Worm (Caenorhabditis elegans): ENCODE measurements around the gene C27D6.1.
A peak's percentile ranks its signal among the peaks of the same experiment; 100 is the strongest.

C27D6.1 gene

ce11 chrII:5178609-5179008 lies 6.1 kb downstream of the C27D6.1 start:
- no peak for TF ChIP-seq ceh-9 (tag; optimal IDR thresholded peaks at IDR 0.05)
- no peak for TF ChIP-seq pqm-1 (tag; optimal IDR thresholded peaks at IDR 0.05)
- no peak for TF ChIP-seq ceh-16 (tag; optimal IDR thresholded peaks at IDR 0.05)
- no peak for TF ChIP-seq ceh-82 (tag; optimal IDR thresholded peaks at IDR 0.05)
- no peak for TF ChIP-seq zag-1 (tag; optimal IDR thresholded peaks at IDR 0.05)
- no peak for TF ChIP-seq nhr-25 (tag; optimal IDR thresholded peaks at IDR 0.05)
- TF ChIP-seq ama-1 (optimal IDR thresholded peaks at IDR 0.05): peak; percentile 23
- no peak for TF ChIP-seq skn-1 (tag; optimal IDR thresholded peaks at IDR 0.05)
- TF ChIP-seq ztf-11 (tag; optimal IDR thresholded peaks at IDR 0.05): no peak
- TF ChIP-seq elt-2 (tag; optimal IDR thresholded peaks at IDR 0.05): peak; percentile 28
- TF ChIP-seq nfya-1 (tag; optimal IDR thresholded peaks at IDR 0.05; ENCODE audit: insufficient read depth): no peak
- no peak for TF ChIP-seq egl-5 (tag; optimal IDR thresholded peaks at IDR 0.05)
- TF ChIP-seq elt-1 (tag; optimal IDR thresholded peaks at IDR 0.05): no peak
- peak; percentile 36 for TF ChIP-seq nhr-43 (tag; optimal IDR thresholded peaks at IDR 0.05; ENCODE audit: poor library complexity, severe bottlenecking)
- TF ChIP-seq unc-39 (tag; optimal IDR thresholded peaks at IDR 0.05): no peak
- TF ChIP-seq pha-4 (tag; optimal IDR thresholded peaks at IDR 0.05): no peak
- TF ChIP-seq jun-1 (tag; optimal IDR thresholded peaks at IDR 0.05): no peak

- TF ChIP-seq fkh-2 (tag; optimal IDR thresholded peaks at IDR 0.05) (no peak), mml-1 (tag; optimal IDR thresholded peaks at IDR 0.05) (no peak), elt-1 (tag; optimal IDR thresholded peaks at IDR 0.05) (no peak), ama-1 (optimal IDR thresholded peaks at IDR 0.05) (peak; percentile 48), aly-2 (tag; optimal IDR thresholded peaks at IDR 0.05) (no peak), nhr-23 (tag; optimal IDR thresholded peaks at IDR 0.05) (no peak), zag-1 (tag; optimal IDR thresholded peaks at IDR 0.05) (no peak)
These were observed 7.7 kb downstream of the C27D6.1 start for ce11 chrII:5180272-5180671.

- TF ChIP-seq fkh-2 (tag; optimal IDR thresholded peaks at IDR 0.05) (no peak), nhr-76 (tag; optimal IDR thresholded peaks at IDR 0.05) (peak; percentile 34), unc-39 (tag; optimal IDR thresholded peaks at IDR 0.05) (no peak), lin-15B (tag; optimal IDR thresholded peaks at IDR 0.05) (peak; percentile 37), elt-1 (tag; optimal IDR thresholded peaks at IDR 0.05) (peak; percentile 52), hmg-11 (tag; optimal IDR thresholded peaks at IDR 0.05) (peak; percentile 49), nfya-1 (tag; optimal IDR thresholded peaks at IDR 0.05; ENCODE audit: insufficient read depth) (peak; percentile 73), egl-5 (tag; optimal IDR thresholded peaks at IDR 0.05) (peak; percentile 63), fkh-10 (GFP tag; optimal IDR thresholded peaks at IDR 0.05) (peak; percentile 40), nhr-25 (tag; optimal IDR thresholded peaks at IDR 0.05) (peak; percentile 56), lsy-12 (tag; optimal IDR thresholded peaks at IDR 0.05) (peak; percentile 56), sea-2 (GFP tag; optimal IDR thresholded peaks at IDR 0.05) (no peak), skn-1 (tag; optimal IDR thresholded peaks at IDR 0.05) (no peak), daf-12 (tag; optimal IDR thresholded peaks at IDR 0.05) (no peak), ceh-16 (tag; optimal IDR thresholded peaks at IDR 0.05) (no peak), nhr-23 (tag; optimal IDR thresholded peaks at IDR 0.05) (peak; percentile 49), ceh-28 (tag; optimal IDR thresholded peaks at IDR 0.05) (peak; percentile 38), ceh-9 (tag; optimal IDR thresholded peaks at IDR 0.05) (no peak), tbx-2 (tag; optimal IDR thresholded peaks at IDR 0.05) (peak; percentile 71), pha-4 (tag; optimal IDR thresholded peaks at IDR 0.05) (peak; percentile 28), ceh-82 (tag; optimal IDR thresholded peaks at IDR 0.05) (no peak), nhr-77 (tag; optimal IDR thresholded peaks at IDR 0.05) (no peak), jun-1 (tag; optimal IDR thresholded peaks at IDR 0.05) (peak; percentile 59), mdl-1 (tag; optimal IDR thresholded peaks at IDR 0.05) (peak; percentile 62), unc-62 (GFP tag; optimal IDR thresholded peaks at IDR 0.05) (peak; percentile 60), lin-39 (tag; optimal IDR thresholded peaks at IDR 0.05) (peak; percentile 71), snpc-4 (tag; optimal IDR thresholded peaks at IDR 0.05) (peak; percentile 37), ztf-4 (tag; optimal IDR thresholded peaks at IDR 0.05) (peak; percentile 46), elt-2 (tag; optimal IDR thresholded peaks at IDR 0.05) (peak; percentile 61), nhr-12 (tag; optimal IDR thresholded peaks at IDR 0.05) (no peak), nhr-43 (tag; optimal IDR thresholded peaks at IDR 0.05; ENCODE audit: poor library complexity, severe bottlenecking) (peak; percentile 63), nhr-67 (tag; optimal IDR thresholded peaks at IDR 0.05) (no peak)
These were observed 8.9 kb downstream of the C27D6.1 start for ce11 chrII:5181497-5181896.

- TF ChIP-seq elt-1 (tag; optimal IDR thresholded peaks at IDR 0.05) (peak; percentile 15), nfya-1 (tag; optimal IDR thresholded peaks at IDR 0.05; ENCODE audit: insufficient read depth) (peak; percentile 71), ceh-28 (tag; optimal IDR thresholded peaks at IDR 0.05) (peak; percentile 11), ztf-11 (tag; optimal IDR thresholded peaks at IDR 0.05) (no peak), elt-2 (tag; optimal IDR thresholded peaks at IDR 0.05) (peak; percentile 99), nhr-28 (tag; optimal IDR thresholded peaks at IDR 0.05) (no peak), skn-1 (tag; optimal IDR thresholded peaks at IDR 0.05) (peak; percentile 75), fkh-2 (tag; optimal IDR thresholded peaks at IDR 0.05) (no peak), lin-39 (tag; optimal IDR thresholded peaks at IDR 0.05) (peak; percentile 30), tbx-2 (tag; optimal IDR thresholded peaks at IDR 0.05) (no peak), pqm-1 (tag; optimal IDR thresholded peaks at IDR 0.05) (peak; percentile 89), pha-4 (tag; optimal IDR thresholded peaks at IDR 0.05) (peak; percentile 48), nhr-23 (tag; optimal IDR thresholded peaks at IDR 0.05) (peak; percentile 18), lin-15B (tag; optimal IDR thresholded peaks at IDR 0.05) (no peak), nhr-25 (tag; optimal IDR thresholded peaks at IDR 0.05) (peak; percentile 51), jun-1 (tag; optimal IDR thresholded peaks at IDR 0.05) (peak; percentile 30), snpc-4 (tag; optimal IDR thresholded peaks at IDR 0.05) (peak; percentile 20), elt-3 (tag; optimal IDR thresholded peaks at IDR 0.05) (no peak), nhr-43 (tag; optimal IDR thresholded peaks at IDR 0.05; ENCODE audit: poor library complexity, severe bottlenecking) (peak; percentile 68), aly-2 (tag; optimal IDR thresholded peaks at IDR 0.05) (no peak), ztf-4 (tag; optimal IDR thresholded peaks at IDR 0.05) (no peak), ama-1 (optimal IDR thresholded peaks at IDR 0.05) (peak; percentile 39), hmg-11 (tag; optimal IDR thresholded peaks at IDR 0.05) (peak; percentile 44)
These were observed 9.9 kb downstream of the C27D6.1 start for ce11 chrII:5182451-5182850.

Measured in whole organism, L3 larva.